Worm (Caenorhabditis elegans): Measurements from ENCODE around the gene sri-47.
"Not testable (repeated sequence)": the region's sequence is repeated elsewhere in the genome, so short reads cannot be mapped to it uniquely, and the experiment has no call there.

The sri-47 gene

ce11 chrII:2686985-2687675 is 30.4 kb downstream of the sri-47 start, which contains the start of the genes sup-9 and nspf-1 (continued):
- TF ChIP-seq fkh-10 (GFP tag; optimal IDR thresholded peaks at IDR 0.05), result no peak
- no peak for TF ChIP-seq ceh-34 (tag; optimal IDR thresholded peaks at IDR 0.05)
- TF ChIP-seq mec-3 (tag; optimal IDR thresholded peaks at IDR 0.05; ENCODE audit: borderline replicate concordance), result no peak
- TF ChIP-seq elt-2 (tag; optimal IDR thresholded peaks at IDR 0.05), result no peak
- no peak for TF ChIP-seq unc-86 (tag; optimal IDR thresholded peaks at IDR 0.05)
- TF ChIP-seq pha-2 (tag; optimal IDR thresholded peaks at IDR 0.05), result no peak
- TF ChIP-seq unc-42 (tag; optimal IDR thresholded peaks at IDR 0.05), result peak; percentile 45
- no peak for TF ChIP-seq npax-4 (tag; optimal IDR thresholded peaks at IDR 0.05)
- TF ChIP-seq rnt-1 (tag; optimal IDR thresholded peaks at IDR 0.05), result no peak

DNA sequence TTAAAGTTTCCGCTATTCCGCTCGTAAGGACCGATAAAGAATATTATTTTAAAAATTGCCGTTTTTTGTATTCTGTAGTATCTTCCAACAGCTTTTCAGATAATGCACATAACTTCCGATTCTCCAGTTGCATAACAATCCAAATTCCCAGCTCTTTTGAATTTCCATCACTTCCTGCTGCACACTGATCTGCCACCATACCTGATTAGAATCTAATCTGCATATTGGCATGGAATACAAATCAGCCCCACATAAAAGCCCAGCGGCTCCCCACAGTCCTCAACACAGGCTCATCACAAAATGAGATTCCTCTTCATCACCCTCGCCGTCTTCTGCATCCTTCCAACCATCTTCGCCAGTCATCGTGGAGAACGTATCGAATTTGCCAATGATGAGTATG is 31.9 kb downstream of the sri-47 start, which contains the start of gene nspf-2:
TSS of gene nspf-2 (plus strand) at position 301 of the 400 bp plus-strand sequence.
- TF ChIP-seq unc-55 (GFP tag; optimal IDR thresholded peaks at IDR 0.05); pag-3 (tag; optimal IDR thresholded peaks at IDR 0.05; ENCODE audit: borderline replicate concordance); pros-1 (tag; optimal IDR thresholded peaks at IDR 0.05): not testable (repeated sequence)

ce11 chrII:2690080-2690479 is 33.4 kb downstream of the sri-47 start, which contains the start of gene nspf-3:
Gene nspf-3 (minus strand): TSS chrII:2690180.
- TF ChIP-seq ref-2 (tag; optimal IDR thresholded peaks at IDR 0.05) (no peak), ama-1 (optimal IDR thresholded peaks at IDR 0.05) (no peak), fax-1 (tag; optimal IDR thresholded peaks at IDR 0.05) (no peak), madf-2 (tag; optimal IDR thresholded peaks at IDR 0.05) (no peak), K09A11.1 (tag; optimal IDR thresholded peaks at IDR 0.05; ENCODE audit: insufficient read depth) (no peak), odd-2 (tag; optimal IDR thresholded peaks at IDR 0.05) (no peak), ztf-16 (tag; optimal IDR thresholded peaks at IDR 0.05) (no peak), mec-3 (tag; optimal IDR thresholded peaks at IDR 0.05; ENCODE audit: borderline replicate concordance) (no peak), fkh-6 (tag; optimal IDR thresholded peaks at IDR 0.05) (no peak), unc-42 (tag; optimal IDR thresholded peaks at IDR 0.05) (no peak), fkh-10 (GFP tag; optimal IDR thresholded peaks at IDR 0.05) (no peak), Y22D7AL.16 (tag; optimal IDR thresholded peaks at IDR 0.05) (no peak), unc-86 (tag; optimal IDR thresholded peaks at IDR 0.05) (no peak), ahr-1 (tag; optimal IDR thresholded peaks at IDR 0.05) (no peak), ttx-3 (tag; optimal IDR thresholded peaks at IDR 0.05) (no peak), F13H6.1 (tag; optimal IDR thresholded peaks at IDR 0.05) (no peak), ceh-9 (tag; optimal IDR thresholded peaks at IDR 0.05) (no peak)

DNA sequence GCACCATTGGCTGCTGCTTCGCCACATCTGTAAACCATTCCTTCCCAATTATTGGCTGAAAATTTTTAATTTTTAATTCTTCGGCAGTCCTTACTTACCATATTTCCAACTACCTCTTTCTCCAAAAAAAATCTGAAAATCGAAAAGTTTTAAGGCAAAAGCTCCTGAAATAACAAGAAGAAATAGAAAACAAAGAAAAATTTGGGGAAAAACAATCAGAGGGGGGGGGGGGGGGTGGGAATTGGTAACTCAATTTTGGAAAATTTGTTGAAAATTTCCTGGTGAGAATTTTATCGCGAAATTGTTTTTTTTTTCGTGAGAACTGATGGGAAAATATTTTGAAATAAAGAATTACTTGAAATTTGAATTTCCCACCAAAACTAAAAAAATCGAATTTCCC is 35.8 kb downstream of the sri-47 start, which contains the start of gene set-11:
TSS of gene set-11 (minus strand) at position 101 of the 400 bp plus-strand sequence.
- TF ChIP-seq odd-2 (tag; optimal IDR thresholded peaks at IDR 0.05) (no peak), T23F11.4 (GFP tag; optimal IDR thresholded peaks at IDR 0.05) (no peak), unc-86 (tag; optimal IDR thresholded peaks at IDR 0.05) (no peak), rnt-1 (tag; optimal IDR thresholded peaks at IDR 0.05) (no peak), pros-1 (tag; optimal IDR thresholded peaks at IDR 0.05) (no peak), ceh-22 (tag; optimal IDR thresholded peaks at IDR 0.05) (no peak), F13H6.1 (tag; optimal IDR thresholded peaks at IDR 0.05) (no peak), pax-1 (tag; optimal IDR thresholded peaks at IDR 0.05) (no peak), ceh-31 (tag; optimal IDR thresholded peaks at IDR 0.05) (no peak), mec-3 (tag; optimal IDR thresholded peaks at IDR 0.05; ENCODE audit: borderline replicate concordance) (no peak), che-1 (tag; optimal IDR thresholded peaks at IDR 0.05) (no peak), pag-3 (tag; optimal IDR thresholded peaks at IDR 0.05; ENCODE audit: borderline replicate concordance) (no peak), unc-3 (GFP tag; conservative IDR thresholded peaks at IDR 0.05) (no peak), unc-3 (tag; optimal IDR thresholded peaks at IDR 0.05) (no peak), ceh-48 (tag; optimal IDR thresholded peaks at IDR 0.05) (no peak), pqm-1 (tag; optimal IDR thresholded peaks at IDR 0.05) (no peak), gmeb-2 (tag; optimal IDR thresholded peaks at IDR 0.05) (no peak), fax-1 (tag; optimal IDR thresholded peaks at IDR 0.05) (no peak)

Measured in whole organism, late embryonic.